Fruit fly (Drosophila melanogaster) S2 (cell line): ENCODE data around the gene Hsp70Aa.

Source experiments
- CG8478 ChIP-seq: fragments of >200 bp; optimal IDR thresholded peaks from 2 replicates; lab custom pipeline; 2018
- CTCF ChIP-seq, 2 experiments: fragments of >200 bp; optimal IDR thresholded peaks; 2 replicates each; lab custom pipeline; 2018

DNA sequence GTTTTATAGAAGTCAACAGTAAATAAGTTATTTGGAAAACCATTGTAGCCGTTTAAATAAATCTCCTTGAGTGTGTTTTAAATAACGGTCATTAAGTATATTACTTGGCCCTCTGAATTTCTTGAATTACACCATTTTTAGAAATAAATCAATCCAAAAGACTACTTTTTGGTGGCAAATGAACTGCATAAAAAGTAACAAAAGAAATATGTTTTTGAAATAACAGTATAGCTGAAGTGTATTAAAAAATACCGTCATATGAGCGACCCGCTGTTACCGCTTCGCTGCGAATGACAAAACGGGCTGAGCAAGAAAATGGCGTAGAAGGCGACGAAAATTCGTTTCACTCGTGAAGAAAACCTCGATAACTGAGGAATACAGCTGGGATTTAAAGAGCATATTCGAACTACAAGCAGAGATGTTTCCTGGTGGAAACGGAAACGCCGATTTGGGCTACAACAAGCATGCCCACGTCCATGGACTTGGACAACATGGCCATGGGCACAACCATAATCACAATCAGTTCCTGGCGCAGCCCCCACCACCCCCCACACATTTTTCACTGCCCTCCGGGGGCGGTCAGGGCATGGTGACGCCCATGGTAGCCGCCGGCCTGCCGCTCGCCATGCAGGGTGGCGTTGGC, 6.8 kb downstream of the Hsp70Aa start, which contains the start of gene CG31211:
- TF ChIP-seq CTCF (optimal IDR thresholded peaks at IDR 0.05; lab: Kevin White, UChicago) (no peak), CG8478 (no peak)
